Worm (Caenorhabditis elegans): ENCODE results near the gene otpl-7.

Gene otpl-7

DNA sequence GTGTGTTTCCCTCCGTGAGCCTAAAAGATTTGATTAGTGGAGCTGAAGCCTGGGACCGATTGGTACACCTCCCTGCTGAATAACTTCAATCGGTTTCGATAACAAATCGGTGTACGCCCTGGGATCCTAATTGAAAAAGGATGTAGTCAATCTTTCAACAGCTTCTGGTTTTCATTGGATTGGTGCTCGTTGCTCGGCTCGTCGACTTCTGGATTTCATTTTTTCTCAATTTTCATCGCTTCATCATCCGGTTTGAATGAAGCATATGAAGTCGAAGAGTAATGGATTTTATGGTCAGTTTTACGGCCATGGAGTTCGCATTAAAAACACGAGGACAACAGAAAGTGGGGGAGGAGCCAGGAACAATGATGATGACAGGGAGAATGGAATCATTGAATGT, 34.7 kb downstream of the otpl-7 start:
- TF ChIP-seq elt-1 (tag; optimal IDR thresholded peaks at IDR 0.05) (no peak), elt-2 (tag; optimal IDR thresholded peaks at IDR 0.05) (no peak), nfya-1 (tag; optimal IDR thresholded peaks at IDR 0.05; ENCODE audit: insufficient read depth) (no peak), nhr-25 (tag; optimal IDR thresholded peaks at IDR 0.05) (no peak), nhr-76 (tag; optimal IDR thresholded peaks at IDR 0.05) (no peak), lin-39 (tag; optimal IDR thresholded peaks at IDR 0.05) (no peak), daf-12 (tag; optimal IDR thresholded peaks at IDR 0.05) (no peak), pqm-1 (tag; optimal IDR thresholded peaks at IDR 0.05) (no peak), nhr-77 (tag; optimal IDR thresholded peaks at IDR 0.05) (no peak), fkh-2 (tag; optimal IDR thresholded peaks at IDR 0.05) (no peak), ceh-82 (tag; optimal IDR thresholded peaks at IDR 0.05) (no peak), nhr-12 (tag; optimal IDR thresholded peaks at IDR 0.05) (no peak), nhr-11 (tag; optimal IDR thresholded peaks at IDR 0.05) (no peak), unc-39 (tag; optimal IDR thresholded peaks at IDR 0.05) (no peak), pha-4 (tag; optimal IDR thresholded peaks at IDR 0.05) (no peak), tbx-2 (tag; optimal IDR thresholded peaks at IDR 0.05) (no peak), ceh-9 (tag; optimal IDR thresholded peaks at IDR 0.05) (no peak), jun-1 (tag; optimal IDR thresholded peaks at IDR 0.05) (no peak)

DNA sequence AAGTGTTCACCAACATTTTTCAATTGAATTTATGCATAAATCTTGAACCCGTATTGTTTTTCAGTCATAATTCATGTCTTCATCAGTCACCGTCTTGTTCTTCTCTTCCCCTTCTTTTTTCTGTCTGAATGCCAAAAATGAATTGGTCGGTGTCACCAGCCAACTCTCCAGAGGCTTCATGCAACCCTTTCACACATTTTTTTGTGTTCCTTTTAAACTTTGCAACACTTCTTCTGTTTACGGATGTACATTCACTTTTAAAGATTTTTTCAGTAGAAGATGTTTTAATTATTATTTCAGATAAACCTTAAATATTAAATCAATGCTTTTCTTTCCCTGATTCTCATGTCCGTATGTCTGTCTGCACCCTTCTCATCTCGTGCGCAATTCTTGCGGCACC, 39.6 kb downstream of the otpl-7 start, which contains the start of gene acr-16:
acr-16 (plus strand) TSS at position 301 of the 400 bp plus-strand sequence.
- TF ChIP-seq lin-39 (tag; optimal IDR thresholded peaks at IDR 0.05) (no peak), nhr-12 (tag; optimal IDR thresholded peaks at IDR 0.05) (no peak), nfya-1 (tag; optimal IDR thresholded peaks at IDR 0.05; ENCODE audit: insufficient read depth) (no peak), zag-1 (tag; optimal IDR thresholded peaks at IDR 0.05) (no peak), fos-1 (tag; optimal IDR thresholded peaks at IDR 0.05) (no peak), unc-39 (tag; optimal IDR thresholded peaks at IDR 0.05) (no peak), ceh-28 (tag; optimal IDR thresholded peaks at IDR 0.05) (no peak), daf-12 (tag; optimal IDR thresholded peaks at IDR 0.05) (no peak), nhr-67 (tag; optimal IDR thresholded peaks at IDR 0.05) (no peak), nhr-76 (tag; optimal IDR thresholded peaks at IDR 0.05) (no peak), pqm-1 (tag; optimal IDR thresholded peaks at IDR 0.05) (no peak), nhr-43 (tag; optimal IDR thresholded peaks at IDR 0.05; ENCODE audit: poor library complexity, severe bottlenecking) (no peak), mml-1 (tag; optimal IDR thresholded peaks at IDR 0.05) (no peak), jun-1 (tag; optimal IDR thresholded peaks at IDR 0.05) (no peak), sea-2 (GFP tag; optimal IDR thresholded peaks at IDR 0.05) (no peak), fkh-2 (tag; optimal IDR thresholded peaks at IDR 0.05) (no peak), eor-1 (tag; optimal IDR thresholded peaks at IDR 0.05) (no peak), lsy-12 (tag; optimal IDR thresholded peaks at IDR 0.05) (no peak)

DNA sequence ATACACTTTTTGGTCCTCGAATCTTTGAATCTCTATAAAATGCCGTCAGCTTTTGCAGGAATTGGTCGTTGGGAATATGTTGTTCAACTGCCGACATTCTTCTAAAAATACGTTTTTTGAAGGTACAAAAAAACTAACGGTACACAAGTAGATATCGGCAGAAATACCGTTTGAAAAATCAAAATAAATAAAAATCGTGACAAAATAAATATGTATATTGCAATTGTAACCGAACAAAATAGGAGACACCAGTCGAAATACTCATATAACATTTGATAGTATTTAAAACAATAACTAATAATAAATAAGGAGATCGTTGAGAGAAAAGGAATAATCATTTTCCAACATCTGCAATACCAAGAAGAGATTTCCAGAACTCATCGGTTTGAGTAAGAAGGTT, 43.8 kb downstream of the otpl-7 start, which contains the start of gene F25G6.8:
F25G6.8 (minus strand) TSS at position 101 of the 400 bp plus-strand sequence.
- no peak for TF ChIP-seq ceh-16 (tag; optimal IDR thresholded peaks at IDR 0.05)
- TF ChIP-seq ceh-9 (tag; optimal IDR thresholded peaks at IDR 0.05), result no peak
- TF ChIP-seq elt-2 (tag; optimal IDR thresholded peaks at IDR 0.05), result no peak
- TF ChIP-seq elt-1 (tag; optimal IDR thresholded peaks at IDR 0.05), result no peak
- TF ChIP-seq skn-1 (tag; optimal IDR thresholded peaks at IDR 0.05), result no peak
- TF ChIP-seq mml-1 (tag; optimal IDR thresholded peaks at IDR 0.05), result no peak
- no peak for TF ChIP-seq lin-15B (tag; optimal IDR thresholded peaks at IDR 0.05)
- no peak for TF ChIP-seq tbx-2 (tag; optimal IDR thresholded peaks at IDR 0.05)
- no peak for TF ChIP-seq lin-39 (tag; optimal IDR thresholded peaks at IDR 0.05)
- no peak for TF ChIP-seq sea-2 (GFP tag; optimal IDR thresholded peaks at IDR 0.05)
- TF ChIP-seq nhr-11 (tag; optimal IDR thresholded peaks at IDR 0.05), result no peak

DNA sequence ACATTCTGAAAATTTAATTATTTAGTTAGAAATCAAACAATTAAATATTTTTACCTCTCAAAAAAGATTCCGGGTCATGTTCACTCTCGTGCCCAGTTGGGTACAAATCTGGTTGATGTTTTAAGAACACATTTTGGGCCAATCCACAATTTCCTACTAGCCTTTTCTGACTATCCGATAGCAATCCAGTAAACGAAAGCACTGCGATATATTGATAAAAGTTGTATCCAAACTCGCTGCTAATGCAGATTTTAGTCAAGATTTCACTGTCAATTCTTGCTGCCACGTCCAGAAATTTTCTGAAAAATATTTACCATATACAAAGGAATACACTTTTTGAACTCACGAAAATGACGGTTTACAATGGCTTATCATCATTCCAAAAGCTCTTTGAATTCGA, 47.9 kb downstream of the otpl-7 start:
- no peak for TF ChIP-seq lin-15B (tag; optimal IDR thresholded peaks at IDR 0.05)
- no peak for TF ChIP-seq elt-3 (tag; optimal IDR thresholded peaks at IDR 0.05)
- TF ChIP-seq pha-4 (tag; optimal IDR thresholded peaks at IDR 0.05), result no peak
- TF ChIP-seq ceh-16 (tag; optimal IDR thresholded peaks at IDR 0.05), result no peak
- TF ChIP-seq snpc-4 (tag; optimal IDR thresholded peaks at IDR 0.05), result no peak
- no peak for TF ChIP-seq ztf-11 (tag; optimal IDR thresholded peaks at IDR 0.05)
- no peak for TF ChIP-seq mml-1 (tag; optimal IDR thresholded peaks at IDR 0.05)
- TF ChIP-seq fkh-10 (GFP tag; optimal IDR thresholded peaks at IDR 0.05), result no peak
- no peak for TF ChIP-seq ztf-4 (tag; optimal IDR thresholded peaks at IDR 0.05)
- TF ChIP-seq ceh-9 (tag; optimal IDR thresholded peaks at IDR 0.05), result no peak
- no peak for TF ChIP-seq ceh-82 (tag; optimal IDR thresholded peaks at IDR 0.05)
- TF ChIP-seq egl-27 (tag; optimal IDR thresholded peaks at IDR 0.05), result no peak
- no peak for TF ChIP-seq nfya-1 (tag; optimal IDR thresholded peaks at IDR 0.05; ENCODE audit: insufficient read depth)
- TF ChIP-seq egl-5 (tag; optimal IDR thresholded peaks at IDR 0.05), result no peak

Data from whole organism, L3 larva.